Worm (Caenorhabditis elegans): ENCODE data around the gene C13F10.5.
A peak's percentile ranks its signal among the peaks of the same experiment; 100 is the strongest.

- TF ChIP-seq unc-62 (GFP tag; optimal IDR thresholded peaks at IDR 0.05 in 1 of 2) (peak in 1 of 2 experiments; percentile 72), unc-62 (tag; optimal IDR thresholded peaks at IDR 0.05) (no peak), dmd-6 (GFP tag; IDR thresholded peaks at IDR 0.05) (peak; percentile 73), nhr-6 (tag; optimal IDR thresholded peaks at IDR 0.05) (no peak), ceh-82 (tag; optimal IDR thresholded peaks at IDR 0.05) (no peak), nhr-77 (tag; optimal IDR thresholded peaks at IDR 0.05) (peak; percentile 39), egl-27 (tag; optimal IDR thresholded peaks at IDR 0.05) (no peak), dpl-1 (GFP tag; optimal IDR thresholded peaks at IDR 0.05) (no peak), ceh-20 (GFP tag; IDR thresholded peaks at IDR 0.05) (no peak), nhr-76 (tag; optimal IDR thresholded peaks at IDR 0.05) (no peak), F49E8.2 (tag; optimal IDR thresholded peaks at IDR 0.05; ENCODE audit: borderline replicate concordance) (no peak), jun-1 (tag; optimal IDR thresholded peaks at IDR 0.05) (no peak)
Observed at ce11 chrV:7198403-7198802, 20.5 kb downstream of the C13F10.5 start.

All from whole organism, L4 larva.